Fruit fly (Drosophila melanogaster) Kc167 (cell line): ENCODE results near the gene Osi12.

Experiments used
- Myc ChIP-seq: fragments of >200 bp; optimal IDR thresholded peaks from 2 replicates; lab custom pipeline; 2017; ENCODE audit warnings: missing external identifiers
- insv ChIP-seq: fragments of >200 bp; optimal IDR thresholded peaks from 3 replicates; lab custom pipeline; 2018; ENCODE audit warnings: missing external identifiers
- psq ChIP-seq: fragments of >200 bp; optimal IDR thresholded peaks from 2 replicates; lab custom pipeline; 2017; ENCODE audit warnings: missing external identifiers

- TF ChIP-seq psq (lab: Kevin White, UChicago) (no peak), insv (no peak), Myc (lab: Kevin White, UChicago) (no peak)
These were observed 33.3 kb upstream of the Osi12 start for dm6 chr3R:6244986-6245385.
